Worm (Caenorhabditis elegans): ENCODE data around the gene fbxb-49.
A peak's percentile ranks its signal among the peaks of the same experiment; 100 is the strongest.

Gene fbxb-49

DNA sequence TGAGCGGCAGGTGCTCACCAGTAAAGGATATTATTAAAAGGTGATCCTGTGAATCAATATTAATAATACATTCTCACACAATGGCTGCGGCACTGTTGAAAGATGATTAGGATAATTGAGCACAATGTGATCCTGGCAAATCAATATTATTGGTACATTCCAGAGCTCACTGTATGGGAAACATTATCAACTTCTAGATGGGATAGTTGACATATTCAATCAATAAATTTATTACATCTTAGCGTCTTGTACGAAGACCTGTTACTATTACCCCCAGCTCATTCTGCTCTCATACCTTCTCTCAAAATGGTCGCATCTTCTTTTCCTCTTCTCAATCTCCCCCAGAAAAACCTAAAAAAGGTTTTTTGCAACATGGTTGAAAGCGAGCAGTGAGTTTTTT lies at the start of gene fbxb-49:
fbxb-49 (plus strand) TSS at position 301 of the 400 bp plus-strand sequence.
- no peak for TF ChIP-seq blmp-1 (tag; optimal IDR thresholded peaks at IDR 0.05; ENCODE audit: insufficient read depth)
- no peak for TF ChIP-seq ztf-4 (tag; optimal IDR thresholded peaks at IDR 0.05)
- TF ChIP-seq mab-5 (tag; optimal IDR thresholded peaks at IDR 0.05): no peak
- no peak for TF ChIP-seq ZK546.5 (tag; optimal IDR thresholded peaks at IDR 0.05)
- no peak for TF ChIP-seq unc-39 (tag; optimal IDR thresholded peaks at IDR 0.05)
- TF ChIP-seq sma-3 (GFP tag; optimal IDR thresholded peaks at IDR 0.05): no peak
- TF ChIP-seq lsy-2 (tag; optimal IDR thresholded peaks at IDR 0.05): no peak
- no peak for TF ChIP-seq nhr-12 (tag; optimal IDR thresholded peaks at IDR 0.05)
- TF ChIP-seq nhr-11 (tag; optimal IDR thresholded peaks at IDR 0.05): no peak
- no peak for TF ChIP-seq nhr-77 (tag; optimal IDR thresholded peaks at IDR 0.05)
- no peak for TF ChIP-seq fos-1 (tag; optimal IDR thresholded peaks at IDR 0.05)

ce11 chrII:1518914-1519313 lies 49.4 kb upstream of the fbxb-49 start, which contains the start of gene Y51H7BR.8:
Gene Y51H7BR.8, plus strand, starts transcription at chrII:1519214.
- no peak for TF ChIP-seq ztf-1 (GFP tag; conservative IDR thresholded peaks at IDR 0.05)
- no peak for TF ChIP-seq elt-3 (tag; optimal IDR thresholded peaks at IDR 0.05)
- no peak for TF ChIP-seq sma-3 (GFP tag; optimal IDR thresholded peaks at IDR 0.05)
- TF ChIP-seq ceh-16 (tag; optimal IDR thresholded peaks at IDR 0.05): no peak
- no peak for TF ChIP-seq lin-39 (tag; optimal IDR thresholded peaks at IDR 0.05)
- TF ChIP-seq sem-4 (tag; optimal IDR thresholded peaks at IDR 0.05): no peak
- no peak for TF ChIP-seq nhr-237 (tag; optimal IDR thresholded peaks at IDR 0.05)
- no peak for TF ChIP-seq blmp-1 (tag; optimal IDR thresholded peaks at IDR 0.05; ENCODE audit: insufficient read depth)
- no peak for TF ChIP-seq skn-1 (tag; optimal IDR thresholded peaks at IDR 0.05)
- no peak for TF ChIP-seq nhr-6 (tag; optimal IDR thresholded peaks at IDR 0.05)
- no peak for TF ChIP-seq ztf-4 (tag; optimal IDR thresholded peaks at IDR 0.05)
- TF ChIP-seq lin-11 (tag; optimal IDR thresholded peaks at IDR 0.05): no peak
- no peak for TF ChIP-seq peb-1 (tag; optimal IDR thresholded peaks at IDR 0.05)
- TF ChIP-seq nhr-10 (tag; optimal IDR thresholded peaks at IDR 0.05): no peak
- no peak for TF ChIP-seq nhr-21 (tag; optimal IDR thresholded peaks at IDR 0.05)
- TF ChIP-seq nhr-77 (tag; optimal IDR thresholded peaks at IDR 0.05): no peak
- no peak for TF ChIP-seq snpc-4 (tag; optimal IDR thresholded peaks at IDR 0.05)
- TF ChIP-seq zag-1 (tag; optimal IDR thresholded peaks at IDR 0.05): no peak

DNA sequence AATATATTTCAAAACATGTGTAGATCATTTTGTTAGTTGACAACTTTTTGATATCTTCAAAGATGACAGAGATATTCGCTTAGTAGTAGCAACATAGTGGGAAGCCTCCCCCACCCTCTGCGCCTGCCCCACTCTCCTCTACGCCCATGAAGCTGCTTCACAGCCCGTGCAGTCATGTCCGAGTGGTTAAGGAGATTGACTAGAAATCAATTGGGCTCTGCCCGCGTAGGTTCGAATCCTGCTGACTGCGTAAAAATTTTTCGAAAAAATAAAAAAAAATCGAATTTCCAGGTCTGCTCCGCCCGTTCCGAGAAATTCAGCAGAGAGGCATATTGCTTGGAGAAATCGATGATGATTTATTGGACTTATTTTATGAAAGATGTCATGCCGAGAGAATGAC lies 48.4 kb upstream of the fbxb-49 start:
- TF ChIP-seq nhr-10 (tag; optimal IDR thresholded peaks at IDR 0.05) (no peak), lin-13 (GFP tag; optimal IDR thresholded peaks at IDR 0.05) (peak; percentile 40), ztf-11 (tag; optimal IDR thresholded peaks at IDR 0.05) (no peak), lsy-2 (tag; optimal IDR thresholded peaks at IDR 0.05) (peak; percentile 18 to 41), F13H6.1 (tag; optimal IDR thresholded peaks at IDR 0.05) (peak; percentile 6), gmeb-1 (tag; optimal IDR thresholded peaks at IDR 0.05) (peak; percentile 20), nhr-129 (tag; optimal IDR thresholded peaks at IDR 0.05) (peak; percentile 14), fos-1 (tag; optimal IDR thresholded peaks at IDR 0.05) (peak; percentile 27), ZK546.5 (tag; optimal IDR thresholded peaks at IDR 0.05) (no peak), unc-55 (GFP tag; optimal IDR thresholded peaks at IDR 0.05) (peak; percentile 41)

DNA sequence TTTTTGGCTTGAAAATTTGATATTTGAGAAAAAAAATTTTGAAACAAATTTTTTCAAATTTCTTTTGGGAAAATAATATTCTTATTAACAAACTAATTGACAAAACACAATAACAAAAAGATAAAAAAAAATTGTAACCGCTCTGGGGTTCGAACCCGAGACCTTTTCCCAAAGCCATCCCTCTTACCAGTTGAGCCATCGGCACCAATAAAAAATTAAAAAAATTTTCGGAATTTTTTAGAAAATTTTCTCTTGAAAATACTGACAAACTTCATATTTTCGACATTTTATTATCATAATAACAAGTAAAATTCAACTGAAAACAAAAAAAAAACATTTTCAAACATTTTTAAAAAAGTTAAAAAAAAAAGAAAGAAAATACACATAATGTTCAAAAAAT lies 46.4 kb upstream of the fbxb-49 start:
- TF ChIP-seq fos-1 (tag; optimal IDR thresholded peaks at IDR 0.05) (no peak), mab-5 (tag; optimal IDR thresholded peaks at IDR 0.05) (no peak), ztf-1 (GFP tag; conservative IDR thresholded peaks at IDR 0.05) (no peak), elt-1 (tag; optimal IDR thresholded peaks at IDR 0.05) (no peak), unc-39 (tag; optimal IDR thresholded peaks at IDR 0.05) (no peak), lin-39 (tag; optimal IDR thresholded peaks at IDR 0.05) (no peak), ceh-82 (tag; optimal IDR thresholded peaks at IDR 0.05) (no peak), nhr-21 (tag; optimal IDR thresholded peaks at IDR 0.05) (no peak), nhr-6 (tag; optimal IDR thresholded peaks at IDR 0.05) (no peak), F13H6.1 (tag; optimal IDR thresholded peaks at IDR 0.05) (no peak), unc-62 (GFP tag; optimal IDR thresholded peaks at IDR 0.05) (no peak), nhr-237 (tag; optimal IDR thresholded peaks at IDR 0.05) (no peak), aly-2 (tag; optimal IDR thresholded peaks at IDR 0.05) (no peak), R02D3.7 (tag; optimal IDR thresholded peaks at IDR 0.05) (no peak), skn-1 (tag; optimal IDR thresholded peaks at IDR 0.05) (no peak), ztf-11 (tag; optimal IDR thresholded peaks at IDR 0.05) (no peak), nhr-129 (tag; optimal IDR thresholded peaks at IDR 0.05) (no peak), C34F6.9 (tag; optimal IDR thresholded peaks at IDR 0.05) (no peak), sma-3 (GFP tag; optimal IDR thresholded peaks at IDR 0.05) (no peak)

All from whole organism, L2 larva.